Worm (Caenorhabditis elegans) whole organism, L3 larva: Measurements from ENCODE around the gene ZK512.2.

Experiments
- R02D3.7 ChIP-seq: fragments of 150-350 bp; optimal IDR thresholded peaks from 2 replicates; lab custom pipeline; 2014; ENCODE audit warnings: missing biosample characterization, missing genetic modification characterization
- aly-2 ChIP-seq: fragments of 150-350 bp; optimal IDR thresholded peaks from 2 replicates; lab custom pipeline; 2014; ENCODE audit warnings: missing biosample characterization, missing genetic modification characterization
- ama-1 ChIP-seq: fragments of 150-350 bp; optimal IDR thresholded peaks from 2 replicates; lab custom pipeline; 2018
- ceh-16 ChIP-seq: sonication (generic microtip); optimal IDR thresholded peaks from 2 replicates; lab custom pipeline; 2017; ENCODE audit warnings: missing biosample characterization, missing genetic modification characterization
- ceh-82 ChIP-seq: fragments of 150-350 bp; optimal IDR thresholded peaks from 2 replicates; lab custom pipeline; 2014; ENCODE audit warnings: missing biosample characterization, missing genetic modification characterization
- ceh-9 ChIP-seq: sonication (generic microtip); optimal IDR thresholded peaks from 2 replicates; lab custom pipeline; 2018; ENCODE audit warnings: missing biosample characterization, missing genetic modification characterization
- daf-12 ChIP-seq: fragments of 150-350 bp; optimal IDR thresholded peaks from 2 replicates; lab custom pipeline; 2014; ENCODE audit warnings: missing biosample characterization, missing genetic modification reagents, missing genetic modification characterization
- egl-27 ChIP-seq: sonication (generic microtip); optimal IDR thresholded peaks from 4 replicates; lab custom pipeline; 2017; ENCODE audit warnings: missing biosample characterization, missing genetic modification reagents, missing genetic modification characterization
- elt-1 ChIP-seq: fragments of 150-350 bp; optimal IDR thresholded peaks from 2 replicates; lab custom pipeline; 2014; ENCODE audit warnings: missing biosample characterization, missing genetic modification characterization
- elt-2 ChIP-seq: sonication (generic microtip); optimal IDR thresholded peaks from 2 replicates; lab custom pipeline; 2016; ENCODE audit warnings: missing genetic modification reagents, mild to moderate bottlenecking, missing genetic modification characterization, missing compliant biosample characterization
- eor-1 ChIP-seq, 2 experiments: fragments of 150-350 bp; optimal IDR thresholded peaks; 2 replicates each; lab custom pipeline; 2014 to 2018; ENCODE audit warnings: missing biosample characterization in 2 of 2, missing genetic modification characterization in 2 of 2
- fkh-2 ChIP-seq: fragments of 150-350 bp; optimal IDR thresholded peaks from 2 replicates; lab custom pipeline; 2014; ENCODE audit warnings: missing biosample characterization, missing genetic modification reagents, missing genetic modification characterization
- fos-1 ChIP-seq: fragments of 150-350 bp; optimal IDR thresholded peaks from 2 replicates; lab custom pipeline; 2014; ENCODE audit warnings: missing biosample characterization, missing genetic modification characterization
- hmg-11 ChIP-seq: sonication (generic microtip); optimal IDR thresholded peaks from 2 replicates; lab custom pipeline; 2016; ENCODE audit warnings: missing genetic modification characterization, missing compliant biosample characterization
- jun-1 ChIP-seq: fragments of 150-350 bp; optimal IDR thresholded peaks from 2 replicates; lab custom pipeline; 2014; ENCODE audit warnings: missing biosample characterization, missing genetic modification reagents, missing genetic modification characterization
- lin-15B ChIP-seq: fragments of 150-350 bp; optimal IDR thresholded peaks from 2 replicates; lab custom pipeline; 2014; ENCODE audit warnings: missing biosample characterization, missing genetic modification characterization
- lsy-12 ChIP-seq: sonication (generic microtip); optimal IDR thresholded peaks from 2 replicates; lab custom pipeline; 2016; ENCODE audit warnings: mild to moderate bottlenecking, missing genetic modification characterization, missing compliant biosample characterization
- mml-1 ChIP-seq: fragments of 150-350 bp; sonication (generic microtip); optimal IDR thresholded peaks from 3 replicates; lab custom pipeline; 2014; ENCODE audit warnings: missing biosample characterization, missing genetic modification characterization
- nfya-1 ChIP-seq: sonication (generic microtip); optimal IDR thresholded peaks from 2 replicates; lab custom pipeline; 2017; ENCODE audit warnings: missing genetic modification characterization, mild to moderate bottlenecking, missing compliant biosample characterization, antibody characterized with exemption, moderate library complexity; ENCODE audit not compliant: insufficient read depth
- nhr-11 ChIP-seq: fragments of 150-350 bp; optimal IDR thresholded peaks from 2 replicates; lab custom pipeline; 2014; ENCODE audit warnings: missing biosample characterization, missing genetic modification characterization
- nhr-12 ChIP-seq: fragments of 150-350 bp; optimal IDR thresholded peaks from 2 replicates; lab custom pipeline; 2014; ENCODE audit warnings: missing biosample characterization, missing genetic modification characterization
- nhr-23 ChIP-seq: fragments of 150-350 bp; optimal IDR thresholded peaks from 2 replicates; lab custom pipeline; 2014; ENCODE audit warnings: missing biosample characterization, missing genetic modification reagents, missing genetic modification characterization
- nhr-25 ChIP-seq: sonication (generic microtip); optimal IDR thresholded peaks from 2 replicates; lab custom pipeline; 2017; ENCODE audit warnings: missing biosample characterization, missing genetic modification characterization
- nhr-28 ChIP-seq: fragments of 150-350 bp; optimal IDR thresholded peaks from 2 replicates; lab custom pipeline; 2014; ENCODE audit warnings: missing biosample characterization, missing genetic modification characterization
- nhr-43 ChIP-seq: sonication (generic microtip); optimal IDR thresholded peaks from 2 replicates; lab custom pipeline; 2016; ENCODE audit warnings: mild to moderate bottlenecking, missing genetic modification characterization, missing compliant biosample characterization; ENCODE audit not compliant: poor library complexity, severe bottlenecking
- nhr-67 ChIP-seq: fragments of 150-350 bp; optimal IDR thresholded peaks from 2 replicates; lab custom pipeline; 2014; ENCODE audit warnings: missing biosample characterization, missing genetic modification characterization
- nhr-76 ChIP-seq: fragments of 150-350 bp; sonication (generic microtip); optimal IDR thresholded peaks from 5 replicates; lab custom pipeline; 2014; ENCODE audit warnings: missing biosample characterization, missing genetic modification characterization
- nhr-77 ChIP-seq: fragments of 150-350 bp; optimal IDR thresholded peaks from 2 replicates; lab custom pipeline; 2014; ENCODE audit warnings: missing biosample characterization, missing genetic modification characterization
- pha-4 ChIP-seq: fragments of 150-350 bp; optimal IDR thresholded peaks from 2 replicates; lab custom pipeline; 2014; ENCODE audit warnings: missing biosample characterization, missing genetic modification reagents, missing genetic modification characterization
- sea-2 ChIP-seq: fragments of 150-350 bp; sonication (generic microtip); optimal IDR thresholded peaks from 4 replicates; lab custom pipeline; 2014; ENCODE audit warnings: missing biosample characterization, missing genetic modification reagents, missing genetic modification characterization
- skn-1 ChIP-seq: fragments of 150-350 bp; optimal IDR thresholded peaks from 2 replicates; lab custom pipeline; 2014; ENCODE audit warnings: missing biosample characterization, missing genetic modification characterization
- snpc-4 ChIP-seq: fragments of 150-350 bp; optimal IDR thresholded peaks from 2 replicates; lab custom pipeline; 2014; ENCODE audit warnings: missing biosample characterization, missing genetic modification characterization
- tbx-2 ChIP-seq: sonication (generic microtip); optimal IDR thresholded peaks from 2 replicates; lab custom pipeline; 2016; ENCODE audit warnings: mild to moderate bottlenecking, missing genetic modification characterization, missing compliant biosample characterization
- unc-39 ChIP-seq: sonication (generic microtip); optimal IDR thresholded peaks from 4 replicates; lab custom pipeline; 2017; ENCODE audit warnings: missing biosample characterization, missing genetic modification characterization
- unc-62 ChIP-seq: fragments of 150-350 bp; sonication (generic microtip); optimal IDR thresholded peaks from 4 replicates; lab custom pipeline; 2014; ENCODE audit warnings: missing biosample characterization, missing genetic modification reagents, missing genetic modification characterization
- ztf-11 ChIP-seq: fragments of 150-350 bp; optimal IDR thresholded peaks from 2 replicates; lab custom pipeline; 2014; ENCODE audit warnings: missing biosample characterization, missing genetic modification characterization
- ztf-4 ChIP-seq: fragments of 150-350 bp; optimal IDR thresholded peaks from 2 replicates; lab custom pipeline; 2014; ENCODE audit warnings: missing biosample characterization, missing genetic modification characterization

ZK512.2 gene

DNA sequence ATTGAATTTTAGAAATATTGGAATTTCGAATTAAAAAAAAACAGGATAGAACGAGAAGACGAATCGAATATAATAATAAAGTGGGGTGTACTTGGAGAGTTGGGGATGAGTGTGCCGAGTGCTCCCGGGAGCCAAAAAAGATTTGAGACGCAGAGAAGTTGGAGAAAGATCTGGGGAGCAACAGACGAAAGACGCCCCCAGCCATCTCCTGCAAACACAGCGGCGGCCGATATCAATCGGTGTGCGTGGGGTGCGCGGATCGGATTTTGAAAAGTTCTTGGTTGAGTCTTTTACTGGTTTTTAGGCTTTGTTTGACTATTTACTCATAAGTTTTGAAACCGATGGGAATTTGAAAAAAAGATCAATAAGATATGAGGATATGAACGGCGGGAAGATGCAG is 9.2 kb upstream of the ZK512.2 start, which contains the start of gene nhl-1:
Gene nhl-1 (minus strand): TSS at position 101 of the 400 bp plus-strand sequence.
- TF ChIP-seq lsy-12 (tag; lab: Kevin White, UChicago) (no peak), nhr-76 (tag; lab: Kevin White, UChicago) (no peak), skn-1 (tag; lab: Kevin White, UChicago) (no peak), jun-1 (tag; lab: Kevin White, UChicago) (no peak), ceh-82 (no peak), nhr-23 (tag; lab: Kevin White, UChicago) (no peak), fkh-2 (tag; lab: Kevin White, UChicago) (no peak), nhr-28 (tag; lab: Kevin White, UChicago) (no peak), ztf-11 (no peak), ama-1 (lab: Kevin White, UChicago) (no peak), ceh-16 (tag; lab: Kevin White, UChicago) (no peak), aly-2 (tag; lab: Kevin White, UChicago) (no peak), sea-2 (GFP tag; lab: Kevin White, UChicago) (no peak), pha-4 (tag; lab: Kevin White, UChicago) (no peak), fos-1 (tag; lab: Kevin White, UChicago) (no peak), ceh-9 (tag; lab: Kevin White, UChicago) (no peak), nhr-77 (tag; lab: Kevin White, UChicago) (no peak), mml-1 (tag; lab: Kevin White, UChicago) (no peak)

DNA sequence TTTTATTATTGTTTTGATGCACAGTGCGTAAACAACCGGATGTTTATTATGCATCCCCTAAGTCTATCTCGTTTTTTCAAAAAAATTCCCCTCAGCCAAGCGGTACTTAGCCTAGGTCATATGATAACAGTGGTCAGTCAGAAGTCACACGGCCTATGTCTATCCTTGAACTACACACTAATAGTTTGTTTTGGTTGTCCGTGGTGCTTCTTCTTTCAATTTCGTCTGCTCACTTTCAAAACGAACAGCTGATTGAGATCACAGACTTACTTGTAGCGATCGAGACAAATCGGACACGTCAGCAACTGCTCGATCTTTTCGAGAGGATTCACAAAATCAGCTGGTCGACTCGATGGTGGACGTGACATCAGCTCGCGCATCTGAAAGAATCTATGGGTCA is 8.4 kb upstream of the ZK512.2 start:
- TF ChIP-seq nhr-12 (tag; lab: Kevin White, UChicago): no peak
- TF ChIP-seq ztf-4: no peak
- no peak for TF ChIP-seq nhr-77 (tag; lab: Kevin White, UChicago)
- no peak for TF ChIP-seq daf-12 (tag; lab: Kevin White, UChicago)
- TF ChIP-seq ceh-82: no peak
- TF ChIP-seq hmg-11: no peak
- no peak for TF ChIP-seq unc-62 (GFP tag; lab: Kevin White, UChicago)
- TF ChIP-seq elt-2 (tag; lab: Kevin White, UChicago): no peak
- TF ChIP-seq skn-1 (tag; lab: Kevin White, UChicago): no peak
- no peak for TF ChIP-seq tbx-2 (tag; lab: Kevin White, UChicago)
- TF ChIP-seq elt-1 (tag; lab: Kevin White, UChicago): no peak
- no peak for TF ChIP-seq nhr-76 (tag; lab: Kevin White, UChicago)
- no peak for TF ChIP-seq lin-15B
- no peak for TF ChIP-seq nhr-43 (tag; lab: Kevin White, UChicago)
- no peak for TF ChIP-seq ceh-16 (tag; lab: Kevin White, UChicago)
- no peak for TF ChIP-seq nhr-28 (tag; lab: Kevin White, UChicago)
- TF ChIP-seq egl-27 (tag; lab: Kevin White, UChicago): no peak
- TF ChIP-seq ama-1 (lab: Kevin White, UChicago): no peak
- TF ChIP-seq, all 47 proteins: peak for 0

DNA sequence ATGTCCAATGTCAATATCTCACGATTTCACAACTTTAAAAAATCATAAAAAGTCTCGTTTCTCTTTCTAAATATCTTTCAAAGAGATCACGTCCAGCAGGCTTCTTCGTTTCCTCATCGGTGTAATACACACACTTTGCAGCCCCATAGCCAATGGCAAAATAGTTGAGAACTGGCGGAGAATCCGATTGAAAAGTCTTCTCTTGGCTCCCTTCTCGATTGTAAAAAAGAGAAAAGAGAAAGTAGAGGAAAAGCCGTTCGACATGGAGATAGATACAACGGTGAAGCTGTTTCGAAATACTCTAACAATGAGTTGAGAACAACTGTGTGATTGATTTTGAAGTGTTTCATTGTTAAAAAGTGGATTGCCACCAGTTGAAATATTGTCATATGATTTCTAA is 7.2 kb upstream of the ZK512.2 start:
- no peak for TF ChIP-seq nhr-12 (tag; lab: Kevin White, UChicago)
- TF ChIP-seq lin-15B: no peak
- TF ChIP-seq nfya-1 (tag; lab: Kevin White, UChicago): peak; percentile 52
- TF ChIP-seq elt-1 (tag; lab: Kevin White, UChicago): no peak

DNA sequence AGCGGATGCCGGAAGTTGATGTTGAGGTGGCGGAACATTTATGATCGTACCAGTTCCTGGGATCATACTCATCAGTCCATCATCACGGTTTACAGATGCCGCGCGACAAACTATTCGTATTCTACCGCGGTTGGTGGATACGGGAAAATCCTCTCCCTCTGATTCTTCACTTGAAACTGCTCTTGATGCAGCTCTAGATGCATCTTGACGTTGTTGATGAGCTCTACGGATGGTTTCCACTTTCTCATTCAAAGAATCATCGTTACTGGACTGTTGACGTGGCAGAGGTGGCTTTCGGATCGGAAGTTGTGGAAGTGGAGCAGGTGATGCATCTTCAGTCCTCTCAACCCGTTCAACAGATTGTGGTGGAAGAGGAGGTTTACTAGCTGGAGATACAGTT is 4.5 kb upstream of the ZK512.2 start:
- TF ChIP-seq aly-2 (tag; lab: Kevin White, UChicago) (no peak), nhr-23 (tag; lab: Kevin White, UChicago) (no peak), nhr-67 (tag; lab: Kevin White, UChicago) (no peak), eor-1 (tag; optimal IDR thresholded peaks at IDR 0.05; lab: Kevin White, UChicago) (no peak), R02D3.7 (tag; lab: Kevin White, UChicago) (no peak), ceh-16 (tag; lab: Kevin White, UChicago) (no peak)

ce11 chrIII:9145765-9146164 is 1.2 kb upstream of the ZK512.2 start, which contains the start of gene ZK512.8:
ZK512.8 (plus strand) TSS chrIII:9146065.
- TF ChIP-seq elt-2 (tag; lab: Kevin White, UChicago) (no peak), nhr-77 (tag; lab: Kevin White, UChicago) (no peak), nhr-23 (tag; lab: Kevin White, UChicago) (no peak), jun-1 (tag; lab: Kevin White, UChicago) (no peak), nhr-25 (tag; lab: Kevin White, UChicago) (no peak), fkh-2 (tag; lab: Kevin White, UChicago) (no peak), ztf-11 (no peak), nhr-11 (tag; lab: Kevin White, UChicago) (no peak), unc-39 (tag; lab: Kevin White, UChicago) (no peak), snpc-4 (tag; lab: Kevin White, UChicago) (no peak), ztf-4 (no peak)
- TF ChIP-seq, all 47 proteins: peak for 0
